Worm (Caenorhabditis elegans) whole organism, L3 larva: ENCODE measurements around the gene ddr-1.

Source experiments
- R02D3.7 ChIP-seq: fragments of 150-350 bp; optimal IDR thresholded peaks from 2 replicates; lab custom pipeline; 2014; ENCODE audit warnings: missing biosample characterization, missing genetic modification characterization
- ZK546.5 ChIP-seq: sonication (generic microtip); optimal IDR thresholded peaks from 2 replicates; lab custom pipeline; 2017; ENCODE audit warnings: missing biosample characterization, missing genetic modification characterization
- aly-2 ChIP-seq: fragments of 150-350 bp; optimal IDR thresholded peaks from 2 replicates; lab custom pipeline; 2014; ENCODE audit warnings: missing biosample characterization, missing genetic modification characterization
- ama-1 ChIP-seq: fragments of 150-350 bp; optimal IDR thresholded peaks from 2 replicates; lab custom pipeline; 2018
- ceh-9 ChIP-seq: sonication (generic microtip); optimal IDR thresholded peaks from 2 replicates; lab custom pipeline; 2018; ENCODE audit warnings: missing biosample characterization, missing genetic modification characterization
- egl-27 ChIP-seq: sonication (generic microtip); optimal IDR thresholded peaks from 4 replicates; lab custom pipeline; 2017; ENCODE audit warnings: missing biosample characterization, missing genetic modification reagents, missing genetic modification characterization
- elt-2 ChIP-seq: sonication (generic microtip); optimal IDR thresholded peaks from 2 replicates; lab custom pipeline; 2016; ENCODE audit warnings: missing genetic modification reagents, mild to moderate bottlenecking, missing genetic modification characterization, missing compliant biosample characterization
- eor-1 ChIP-seq, 2 experiments: fragments of 150-350 bp; optimal IDR thresholded peaks; 2 replicates each; lab custom pipeline; 2014 to 2018; ENCODE audit warnings: missing biosample characterization in 2 of 2, missing genetic modification characterization in 2 of 2
- fkh-10 ChIP-seq: sonication (generic microtip); optimal IDR thresholded peaks from 2 replicates; lab custom pipeline; 2017; ENCODE audit warnings: missing biosample characterization, missing genetic modification reagents, missing genetic modification characterization
- fkh-2 ChIP-seq: fragments of 150-350 bp; optimal IDR thresholded peaks from 2 replicates; lab custom pipeline; 2014; ENCODE audit warnings: missing biosample characterization, missing genetic modification reagents, missing genetic modification characterization
- fos-1 ChIP-seq: fragments of 150-350 bp; optimal IDR thresholded peaks from 2 replicates; lab custom pipeline; 2014; ENCODE audit warnings: missing biosample characterization, missing genetic modification characterization
- hmg-11 ChIP-seq: sonication (generic microtip); optimal IDR thresholded peaks from 2 replicates; lab custom pipeline; 2016; ENCODE audit warnings: missing genetic modification characterization, missing compliant biosample characterization
- jun-1 ChIP-seq: fragments of 150-350 bp; optimal IDR thresholded peaks from 2 replicates; lab custom pipeline; 2014; ENCODE audit warnings: missing biosample characterization, missing genetic modification reagents, missing genetic modification characterization
- lin-15B ChIP-seq: fragments of 150-350 bp; optimal IDR thresholded peaks from 2 replicates; lab custom pipeline; 2014; ENCODE audit warnings: missing biosample characterization, missing genetic modification characterization
- lin-39 ChIP-seq: fragments of 150-350 bp; optimal IDR thresholded peaks from 2 replicates; lab custom pipeline; 2018; ENCODE audit warnings: missing biosample characterization, missing genetic modification reagents, missing genetic modification characterization
- lsy-12 ChIP-seq: sonication (generic microtip); optimal IDR thresholded peaks from 2 replicates; lab custom pipeline; 2016; ENCODE audit warnings: mild to moderate bottlenecking, missing genetic modification characterization, missing compliant biosample characterization
- mdl-1 ChIP-seq: fragments of 150-350 bp; optimal IDR thresholded peaks from 2 replicates; lab custom pipeline; 2014; ENCODE audit warnings: missing biosample characterization, missing genetic modification characterization
- mml-1 ChIP-seq: fragments of 150-350 bp; sonication (generic microtip); optimal IDR thresholded peaks from 3 replicates; lab custom pipeline; 2014; ENCODE audit warnings: missing biosample characterization, missing genetic modification characterization
- nfya-1 ChIP-seq: sonication (generic microtip); optimal IDR thresholded peaks from 2 replicates; lab custom pipeline; 2017; ENCODE audit warnings: missing genetic modification characterization, mild to moderate bottlenecking, missing compliant biosample characterization, antibody characterized with exemption, moderate library complexity; ENCODE audit not compliant: insufficient read depth
- nhr-11 ChIP-seq: fragments of 150-350 bp; optimal IDR thresholded peaks from 2 replicates; lab custom pipeline; 2014; ENCODE audit warnings: missing biosample characterization, missing genetic modification characterization
- nhr-23 ChIP-seq: fragments of 150-350 bp; optimal IDR thresholded peaks from 2 replicates; lab custom pipeline; 2014; ENCODE audit warnings: missing biosample characterization, missing genetic modification reagents, missing genetic modification characterization
- nhr-25 ChIP-seq: sonication (generic microtip); optimal IDR thresholded peaks from 2 replicates; lab custom pipeline; 2017; ENCODE audit warnings: missing biosample characterization, missing genetic modification characterization
- nhr-28 ChIP-seq: fragments of 150-350 bp; optimal IDR thresholded peaks from 2 replicates; lab custom pipeline; 2014; ENCODE audit warnings: missing biosample characterization, missing genetic modification characterization
- nhr-43 ChIP-seq: sonication (generic microtip); optimal IDR thresholded peaks from 2 replicates; lab custom pipeline; 2016; ENCODE audit warnings: mild to moderate bottlenecking, missing genetic modification characterization, missing compliant biosample characterization; ENCODE audit not compliant: poor library complexity, severe bottlenecking
- nhr-76 ChIP-seq: fragments of 150-350 bp; sonication (generic microtip); optimal IDR thresholded peaks from 5 replicates; lab custom pipeline; 2014; ENCODE audit warnings: missing biosample characterization, missing genetic modification characterization
- nhr-77 ChIP-seq: fragments of 150-350 bp; optimal IDR thresholded peaks from 2 replicates; lab custom pipeline; 2014; ENCODE audit warnings: missing biosample characterization, missing genetic modification characterization
- pha-4 ChIP-seq: fragments of 150-350 bp; optimal IDR thresholded peaks from 2 replicates; lab custom pipeline; 2014; ENCODE audit warnings: missing biosample characterization, missing genetic modification reagents, missing genetic modification characterization
- pqm-1 ChIP-seq: fragments of 150-350 bp; optimal IDR thresholded peaks from 2 replicates; lab custom pipeline; 2017; ENCODE audit warnings: missing biosample characterization, missing genetic modification characterization, inconsistent platforms
- sea-2 ChIP-seq: fragments of 150-350 bp; sonication (generic microtip); optimal IDR thresholded peaks from 4 replicates; lab custom pipeline; 2014; ENCODE audit warnings: missing biosample characterization, missing genetic modification reagents, missing genetic modification characterization
- unc-62 ChIP-seq: fragments of 150-350 bp; sonication (generic microtip); optimal IDR thresholded peaks from 4 replicates; lab custom pipeline; 2014; ENCODE audit warnings: missing biosample characterization, missing genetic modification reagents, missing genetic modification characterization
- zag-1 ChIP-seq: fragments of 150-350 bp; optimal IDR thresholded peaks from 2 replicates; lab custom pipeline; 2014; ENCODE audit warnings: missing biosample characterization, missing genetic modification characterization
- ztf-11 ChIP-seq: fragments of 150-350 bp; optimal IDR thresholded peaks from 2 replicates; lab custom pipeline; 2014; ENCODE audit warnings: missing biosample characterization, missing genetic modification characterization
- ztf-4 ChIP-seq: fragments of 150-350 bp; optimal IDR thresholded peaks from 2 replicates; lab custom pipeline; 2014; ENCODE audit warnings: missing biosample characterization, missing genetic modification characterization

Gene ddr-1

DNA sequence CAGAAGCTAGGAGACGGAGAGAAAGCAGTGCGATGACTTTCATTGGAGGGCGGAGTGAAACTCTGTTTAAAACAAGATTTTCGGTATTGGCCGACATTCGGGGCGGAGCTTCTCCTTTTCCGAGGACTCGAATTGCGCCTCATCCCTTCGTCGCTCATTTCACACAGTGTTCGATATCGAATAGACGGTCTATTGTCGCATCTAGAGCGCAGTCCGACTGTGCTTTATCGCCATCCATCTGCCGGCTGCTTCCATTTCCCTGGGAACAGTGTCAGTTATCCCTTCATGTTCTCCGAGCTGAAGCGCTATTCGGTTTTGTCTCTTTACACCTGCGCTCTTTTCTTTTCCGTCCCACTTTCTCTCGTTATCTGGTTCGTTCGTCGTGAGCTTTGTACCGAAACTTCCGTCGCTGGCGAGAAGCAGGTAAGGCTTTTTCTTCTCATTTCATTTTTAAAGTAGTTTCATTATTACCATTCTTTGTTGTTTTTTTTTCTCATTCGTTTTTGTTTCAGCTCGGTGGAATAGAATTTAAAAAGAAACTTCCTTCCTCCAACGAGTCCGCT is 31.9 kb downstream of the ddr-1 start, which contains the start of the genes bus-8A and bus-8B:
Gene bus-8A (plus strand): TSS at position 96 of the 563 bp plus-strand sequence.
Gene bus-8B (plus strand): TSS at position 513 of the 563 bp plus-strand sequence.
- no peak for TF ChIP-seq ztf-4
- TF ChIP-seq nhr-77 (tag; lab: Kevin White, UChicago), result no peak
- TF ChIP-seq lsy-12 (tag; lab: Kevin White, UChicago), result no peak
- TF ChIP-seq mml-1 (tag; lab: Kevin White, UChicago), result no peak
- TF ChIP-seq ztf-11, result no peak
- no peak for TF ChIP-seq aly-2 (tag; lab: Kevin White, UChicago)
- TF ChIP-seq mdl-1, result no peak
- no peak for TF ChIP-seq egl-27
- TF ChIP-seq nhr-11, result no peak
- no peak for TF ChIP-seq ama-1 (lab: Kevin White, UChicago)
- no peak for TF ChIP-seq nfya-1 (tag; lab: Kevin White, UChicago)
- TF ChIP-seq nhr-28 (tag; lab: Kevin White, UChicago), result no peak
- TF ChIP-seq unc-62 (GFP tag; lab: Kevin White, UChicago), result no peak
- TF ChIP-seq fkh-2, result no peak
- no peak for TF ChIP-seq sea-2
- TF ChIP-seq ceh-9 (tag; lab: Kevin White, UChicago), result no peak
- TF ChIP-seq lin-15B (tag; lab: Kevin White, UChicago), result no peak

DNA sequence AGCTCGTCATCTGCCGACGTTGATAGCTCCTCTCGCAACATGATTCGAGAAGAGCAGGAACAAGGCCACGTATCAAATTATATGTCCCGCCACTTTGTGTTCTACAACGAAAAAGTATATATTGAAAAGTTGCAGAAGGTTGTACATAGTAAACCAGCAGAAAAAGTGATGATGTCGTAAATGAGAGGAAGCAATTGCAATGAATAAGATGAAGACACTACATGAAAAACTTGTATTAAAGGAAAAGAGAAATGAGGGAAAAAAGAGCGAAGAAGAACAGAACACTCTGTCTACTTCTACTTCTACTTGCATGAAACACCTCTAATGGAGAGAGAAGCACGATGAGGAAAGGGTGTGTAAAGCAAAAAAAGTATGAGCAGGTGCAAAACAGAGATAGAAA is 44.1 kb downstream of the ddr-1 start, which contains the start of gene T23F2.2:
Gene T23F2.2 (minus strand): TSS at position 101 of the 400 bp plus-strand sequence.
- TF ChIP-seq R02D3.7 (tag; lab: Kevin White, UChicago) (no peak), ztf-4 (no peak)

DNA sequence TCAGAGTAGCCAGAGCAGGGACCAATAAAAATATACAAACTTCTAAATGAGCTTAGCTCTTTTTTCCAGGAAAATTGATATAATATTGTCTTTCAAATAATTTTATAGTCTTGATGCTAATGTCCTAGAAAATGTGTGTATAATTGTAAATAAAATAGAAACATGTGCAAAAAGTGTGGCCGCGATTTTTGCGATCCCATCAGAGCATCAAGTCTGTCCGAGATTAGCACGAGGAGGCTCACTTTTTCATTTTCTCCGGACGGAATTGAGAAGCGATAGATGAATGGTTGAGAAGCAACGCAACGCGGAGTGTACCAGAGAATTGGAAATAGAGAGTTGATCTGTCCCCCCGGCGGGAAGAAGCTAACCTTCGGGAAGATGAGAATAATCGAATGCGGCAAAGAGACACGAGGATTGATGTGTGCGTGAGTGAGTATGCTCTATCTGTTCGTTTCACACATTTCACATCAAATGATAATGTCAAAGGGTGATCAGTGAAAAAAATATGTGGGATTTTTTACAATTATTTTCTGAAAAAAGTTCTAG is 45.5 kb downstream of the ddr-1 start:
- no peak for TF ChIP-seq lsy-12 (tag; lab: Kevin White, UChicago)
- TF ChIP-seq ceh-9 (tag; lab: Kevin White, UChicago), result no peak
- no peak for TF ChIP-seq zag-1 (tag; lab: Kevin White, UChicago)
- TF ChIP-seq nfya-1 (tag; lab: Kevin White, UChicago), result peak; percentile 24

DNA sequence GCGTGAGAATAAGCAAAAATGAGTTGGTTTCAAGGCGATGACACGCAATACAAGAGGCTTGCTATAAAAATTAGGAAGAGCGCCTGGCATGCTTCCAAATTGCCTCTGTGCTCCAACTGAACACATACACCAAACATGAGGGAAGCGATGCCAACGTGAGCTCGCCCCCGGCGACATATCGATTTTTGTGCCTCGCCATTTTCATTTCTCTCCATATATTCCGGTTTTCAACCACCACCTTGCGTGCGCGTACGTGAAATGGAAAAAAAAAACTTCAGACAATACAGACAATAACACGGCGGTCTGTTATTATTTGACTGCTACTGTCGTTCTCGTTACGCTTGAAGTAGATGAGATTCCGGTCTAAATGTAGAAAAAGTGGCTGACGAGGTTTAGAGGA is 46.9 kb downstream of the ddr-1 start:
- TF ChIP-seq lsy-12 (tag; lab: Kevin White, UChicago) (no peak), nhr-25 (no peak), eor-1 (tag; optimal IDR thresholded peaks at IDR 0.05; lab: Kevin White, UChicago) (no peak), aly-2 (tag; lab: Kevin White, UChicago) (no peak), nfya-1 (tag; lab: Kevin White, UChicago) (peak; percentile 29), ZK546.5 (tag; lab: Kevin White, UChicago) (no peak), hmg-11 (tag; lab: Kevin White, UChicago) (peak; percentile 50), mml-1 (tag; lab: Kevin White, UChicago) (no peak)
- TF ChIP-seq, all 47 proteins: peak for 2

DNA sequence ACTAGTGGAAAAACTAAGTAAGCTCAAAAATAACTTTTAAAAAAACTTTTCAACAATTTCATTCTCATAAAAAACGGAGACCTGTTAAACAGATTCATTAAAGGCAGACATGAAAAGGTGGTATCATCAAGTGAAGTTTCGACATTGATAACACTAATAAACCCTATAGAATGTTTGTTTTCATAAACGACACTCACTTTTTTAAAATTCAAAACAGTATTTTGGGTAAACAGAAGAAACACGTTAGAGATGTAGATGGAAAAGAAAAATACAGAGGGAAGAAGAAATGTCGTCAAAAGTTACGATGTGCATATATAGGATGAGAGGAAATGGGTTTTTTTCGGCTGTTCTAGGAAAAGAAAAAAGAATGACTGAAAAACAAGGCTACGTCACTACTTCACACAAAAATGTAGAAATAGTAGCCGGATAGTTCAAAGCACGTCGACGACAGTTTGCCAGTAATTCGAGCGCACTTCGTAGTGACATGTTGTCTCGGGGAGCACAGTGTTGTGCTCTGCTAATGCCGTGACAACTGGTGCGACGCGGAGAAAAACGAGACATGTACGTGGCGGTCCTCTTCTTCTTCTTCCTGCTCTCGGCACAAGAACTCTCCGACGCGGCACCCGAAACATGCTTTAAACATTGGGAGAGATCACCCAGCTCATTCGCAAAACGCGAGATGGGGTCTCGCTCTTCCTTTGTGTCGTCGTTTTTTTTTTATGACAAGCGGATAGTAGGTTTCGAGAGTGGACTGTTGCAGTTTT is 48.3 kb downstream of the ddr-1 start:
- TF ChIP-seq lin-39 (tag; lab: Kevin White, UChicago) (peak; percentile 26), nfya-1 (tag; lab: Kevin White, UChicago) (peak; percentile 16), eor-1 (tag; optimal IDR thresholded peaks at IDR 0.05; lab: Kevin White, UChicago) (no peak), ztf-4 (no peak), nhr-23 (no peak), ztf-11 (no peak), pqm-1 (tag; lab: Kevin White, UChicago) (no peak), pha-4 (tag; lab: Kevin White, UChicago) (peak; percentile 72), fos-1 (tag; lab: Kevin White, UChicago) (no peak), nhr-76 (tag; lab: Kevin White, UChicago) (no peak), nhr-11 (no peak), jun-1 (no peak), elt-2 (no peak), nhr-43 (tag; lab: Kevin White, UChicago) (no peak), fkh-2 (no peak), aly-2 (tag; lab: Kevin White, UChicago) (no peak), mml-1 (tag; lab: Kevin White, UChicago) (no peak), fkh-10 (no peak)
